Worm (Caenorhabditis elegans) whole organism, late embryonic: ENCODE measurements around the gene F56B3.4.

ENCODE experiments used
- Y22D7AL.16 ChIP-seq: sonication (generic microtip); optimal IDR thresholded peaks from 2 replicates; lab custom pipeline; 2016; ENCODE audit warnings: missing genetic modification characterization, missing compliant biosample characterization
- ama-1 ChIP-seq: fragments of 150-350 bp; optimal IDR thresholded peaks from 2 replicates; lab custom pipeline; 2014
- ceh-2 ChIP-seq: sonication (generic microtip); optimal IDR thresholded peaks from 2 replicates; lab custom pipeline; 2016; ENCODE audit warnings: missing genotype, missing genetic modification characterization, missing compliant biosample characterization
- eyg-1 ChIP-seq: sonication (generic microtip); optimal IDR thresholded peaks from 2 replicates; lab custom pipeline; 2016; ENCODE audit warnings: missing genotype, missing genetic modification characterization, missing compliant biosample characterization
- nhr-11 ChIP-seq: fragments of 150-350 bp; optimal IDR thresholded peaks from 2 replicates; lab custom pipeline; 2014; ENCODE audit warnings: missing biosample characterization, missing genetic modification characterization
- nhr-232 ChIP-seq: sonication (generic microtip); optimal IDR thresholded peaks from 2 replicates; lab custom pipeline; 2016; ENCODE audit warnings: missing genetic modification characterization, missing compliant biosample characterization
- pat-9 ChIP-seq: fragments of 200-800 bp; sonication (Bioruptor generic); optimal IDR thresholded peaks from 2 replicates; lab custom pipeline; 2018; ENCODE audit warnings: mild to moderate bottlenecking, missing genetic modification characterization, moderate library complexity, missing compliant biosample characterization
- pros-1 ChIP-seq: fragments of 150-350 bp; optimal IDR thresholded peaks from 2 replicates; lab custom pipeline; 2014; ENCODE audit warnings: missing biosample characterization, missing genetic modification reagents, missing genetic modification characterization
- unc-42 ChIP-seq: sonication (generic microtip); optimal IDR thresholded peaks from 2 replicates; lab custom pipeline; 2016; ENCODE audit warnings: missing genotype, missing genetic modification characterization, missing compliant biosample characterization
- ztf-16 ChIP-seq: sonication (generic microtip); optimal IDR thresholded peaks from 2 replicates; lab custom pipeline; 2017; ENCODE audit warnings: missing genetic modification characterization, missing compliant biosample characterization

DNA sequence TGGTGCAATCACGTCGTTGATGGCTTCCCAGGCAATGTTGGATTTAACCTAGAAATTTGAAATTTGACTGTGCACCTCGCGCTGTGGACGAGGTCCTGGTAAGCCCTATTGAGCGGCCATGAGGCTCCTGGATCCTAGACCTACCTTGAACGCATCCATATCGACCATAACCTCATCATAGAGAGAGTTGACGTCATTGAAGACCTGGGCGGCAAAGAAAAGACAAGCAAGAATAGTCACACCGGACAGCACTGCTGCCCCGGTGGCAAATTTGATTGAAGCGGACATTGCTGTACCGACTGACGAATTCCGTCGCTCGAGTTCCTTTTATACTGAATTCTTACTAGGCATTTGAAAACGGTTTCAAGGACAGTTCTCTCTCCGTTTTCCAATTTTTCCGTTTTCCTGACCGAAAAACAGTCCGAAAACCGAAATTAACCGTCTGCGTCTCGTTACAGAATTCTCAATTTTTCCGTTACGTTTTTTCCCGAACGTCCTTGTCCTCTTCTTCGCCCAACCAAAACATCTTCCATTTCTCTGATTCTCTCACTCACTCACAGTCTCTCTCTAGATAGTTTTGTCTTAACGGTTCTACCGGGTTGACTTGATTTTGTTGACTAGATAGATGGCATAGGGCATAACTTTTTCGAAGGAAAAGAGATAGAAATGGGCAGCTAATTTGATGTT lies 30.6 kb downstream of the F56B3.4 start, which contains the start of gene col-103:
- TF ChIP-seq nhr-232 (tag; lab: Kevin White, UChicago) (no peak), pat-9 (tag; lab: Kevin White, UChicago) (no peak), unc-42 (tag; lab: Kevin White, UChicago) (no peak), pros-1 (tag; lab: Kevin White, UChicago) (no peak), Y22D7AL.16 (tag; lab: Kevin White, UChicago) (no peak), ama-1 (lab: Kevin White, UChicago) (no peak), nhr-11 (tag; lab: Kevin White, UChicago) (no peak), ztf-16 (tag; lab: Kevin White, UChicago) (no peak), eyg-1 (tag; lab: Kevin White, UChicago) (no peak), ceh-2 (tag; lab: Kevin White, UChicago) (no peak)
